Worm (Caenorhabditis elegans) whole organism, midembryonic: ENCODE measurements around the gene nmy-3.

Source experiments
- T22C8.4 ChIP-seq: fragments of 200-800 bp; sonication (Bioruptor generic); IDR thresholded peaks from 2 replicates; pipeline ENCODE4 v1.3.6; 2022; ENCODE audit warnings: missing genetic modification characterization, missing compliant biosample characterization
- flt-1 ChIP-seq: fragments of 200-800 bp; sonication (Bioruptor generic); IDR thresholded peaks from 2 replicates; pipeline ENCODE4 v1.3.6; 2022; ENCODE audit warnings: missing genetic modification characterization, missing compliant biosample characterization
- med-1 ChIP-seq: sonication (generic microtip); optimal IDR thresholded peaks from 2 replicates; lab custom pipeline; 2017; ENCODE audit warnings: missing genetic modification characterization, mild to moderate bottlenecking, missing compliant biosample characterization, antibody characterized with exemption, missing genetic modification reagents; ENCODE audit not compliant: insufficient read depth
- ztf-29 ChIP-seq: fragments of 200-800 bp; sonication (Bioruptor generic); IDR thresholded peaks from 2 replicates; pipeline ENCODE4 v1.3.6; 2022; ENCODE audit warnings: missing genetic modification reagents, missing genetic modification characterization, missing compliant biosample characterization

DNA sequence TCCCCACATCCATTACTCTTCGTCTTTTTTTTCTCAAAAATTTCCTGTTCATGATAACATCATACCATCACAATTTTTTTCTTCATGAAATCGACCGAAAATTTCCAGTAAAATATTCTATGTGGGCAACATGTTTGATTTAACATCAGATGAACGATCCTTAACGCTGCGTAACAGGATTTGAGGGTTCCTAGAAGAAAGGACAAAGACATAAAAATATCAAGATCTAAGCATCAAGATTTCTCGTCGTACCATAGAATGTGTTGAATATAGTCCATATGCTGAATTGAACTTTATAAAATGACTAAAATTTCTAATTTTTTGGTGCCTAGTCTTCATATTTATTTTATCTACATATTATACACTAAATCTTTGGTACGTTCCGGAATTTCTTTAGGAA lies 25.8 kb downstream of the nmy-3 start, which contains the start of gene F49C12.3:
- TF ChIP-seq med-1 (GFP tag; lab: Kevin White, UChicago), result no peak
- no peak for TF ChIP-seq ztf-29 (GFP tag; lab: Robert Waterston, UW)
- TF ChIP-seq T22C8.4, result no peak
- no peak for TF ChIP-seq flt-1 (GFP tag; lab: Robert Waterston, UW)
